Worm (Caenorhabditis elegans) whole organism, L1 larva: ENCODE results near the gene Y70G10A.4.

ENCODE experiments used
- aha-1 ChIP-seq: fragments of 150-350 bp; optimal IDR thresholded peaks from 2 replicates; lab custom pipeline; 2014; ENCODE audit warnings: missing biosample characterization, missing genetic modification characterization
- alr-1 ChIP-seq: fragments of 200-800 bp; sonication (Bioruptor generic); optimal IDR thresholded peaks from 2 replicates; lab custom pipeline; 2018; ENCODE audit warnings: borderline replicate concordance, mild to moderate bottlenecking, missing genetic modification characterization, missing compliant biosample characterization
- blmp-1 ChIP-seq: fragments of 150-350 bp; optimal IDR thresholded peaks from 2 replicates; lab custom pipeline; 2014; ENCODE audit warnings: missing biosample characterization, missing genetic modification characterization
- ceh-63 ChIP-seq: fragments of 200-800 bp; sonication (Bioruptor generic); optimal IDR thresholded peaks from 2 replicates; lab custom pipeline; 2018; ENCODE audit warnings: mild to moderate bottlenecking, missing genetic modification characterization, missing compliant biosample characterization
- ceh-8 ChIP-seq: fragments of 200-800 bp; sonication (Bioruptor generic); optimal IDR thresholded peaks from 2 replicates; lab custom pipeline; 2018; ENCODE audit warnings: mild to moderate bottlenecking, missing genetic modification characterization, moderate library complexity, missing compliant biosample characterization
- ceh-82 ChIP-seq, 3 experiments: fragments of 150-350 bp in 1 of 3; sonication (generic microtip) in 2 of 3; optimal IDR thresholded peaks; 2 replicates each; lab custom pipeline; 2014 to 2017; ENCODE audit warnings: missing biosample characterization in 3 of 3, missing genetic modification characterization in 3 of 3
- ceh-88 ChIP-seq: fragments of 200-800 bp; sonication (Bioruptor generic); IDR thresholded peaks from 2 replicates; pipeline ENCODE4 v1.3.6; 2022; ENCODE audit warnings: missing genetic modification characterization, missing compliant biosample characterization
- ceh-90 ChIP-seq: sonication (generic microtip); optimal IDR thresholded peaks from 2 replicates; lab custom pipeline; 2016; ENCODE audit warnings: missing genetic modification characterization, missing compliant biosample characterization
- ces-1 ChIP-seq: fragments of 150-350 bp; optimal IDR thresholded peaks from 2 replicates; lab custom pipeline; 2014; ENCODE audit warnings: missing biosample characterization, missing genetic modification reagents, missing genetic modification characterization
- dpl-1 ChIP-seq, 3 experiments: fragments of 150-350 bp in 2 of 3; sonication (generic microtip) in 1 of 3; optimal IDR thresholded peaks; 2 replicates each; lab custom pipeline; 2014 to 2017; ENCODE audit warnings: missing biosample characterization in 3 of 3, missing genetic modification characterization in 3 of 3, missing genetic modification reagents in 3 of 3
- efl-1 ChIP-seq, 4 experiments: fragments of 150-350 bp; optimal IDR thresholded peaks in 3 of 4; peaks in 1 of 4; 1 replicate in 1 of 4; 2 replicates in 3 of 4; lab custom pipeline; 2014; ENCODE audit warnings: missing biosample characterization in 2 of 4, missing genetic modification characterization in 2 of 4, missing genetic modification reagents in 2 of 4
- egl-27 ChIP-seq, 2 experiments: fragments of 150-350 bp in 1 of 2; sonication (generic microtip); optimal IDR thresholded peaks; 3 replicates each; lab custom pipeline; 2017 to 2018; ENCODE audit warnings: missing biosample characterization in 2 of 2, missing genetic modification characterization in 2 of 2, missing genetic modification reagents in 2 of 2
- elt-3 ChIP-seq, 6 experiments: fragments of 150-350 bp in 1 of 6; sonication (generic microtip); optimal IDR thresholded peaks; 2 replicates each; lab custom pipeline; 2017 to 2018; ENCODE audit warnings: missing biosample characterization in 6 of 6, missing genetic modification characterization in 6 of 6, inconsistent platforms in 1 of 6
- ets-5 ChIP-seq: fragments of 200-800 bp; sonication (Bioruptor generic); IDR thresholded peaks from 2 replicates; pipeline ENCODE4 v1.3.6; 2022; ENCODE audit warnings: missing genetic modification characterization, missing compliant biosample characterization
- fkh-8 ChIP-seq: sonication (generic microtip); optimal IDR thresholded peaks from 2 replicates; lab custom pipeline; 2016; ENCODE audit warnings: mild to moderate bottlenecking, missing genetic modification characterization, missing compliant biosample characterization
- grh-1 ChIP-seq: fragments of 200-800 bp; sonication (Bioruptor generic); IDR thresholded peaks from 2 replicates; pipeline ENCODE4 v1.3.6; 2022; ENCODE audit warnings: missing genetic modification reagents, missing genetic modification characterization, missing compliant biosample characterization
- hlh-4 ChIP-seq: sonication (generic microtip); optimal IDR thresholded peaks from 2 replicates; lab custom pipeline; 2016; ENCODE audit warnings: mild to moderate bottlenecking, missing genetic modification characterization, missing compliant biosample characterization
- hpl-2 ChIP-seq: fragments of 150-350 bp; optimal IDR thresholded peaks from 2 replicates; lab custom pipeline; 2014; ENCODE audit warnings: missing biosample characterization, missing genetic modification reagents, missing genetic modification characterization
- irx-1 ChIP-seq: sonication (generic microtip); optimal IDR thresholded peaks from 2 replicates; lab custom pipeline; 2016; ENCODE audit warnings: missing genetic modification characterization, missing compliant biosample characterization
- isw-1 ChIP-seq: fragments of 200-800 bp; sonication (Bioruptor generic); IDR thresholded peaks from 2 replicates; pipeline ENCODE4 v1.3.6; 2022; ENCODE audit warnings: missing genetic modification characterization, missing compliant biosample characterization
- jun-1 ChIP-seq: fragments of 150-350 bp; optimal IDR thresholded peaks from 2 replicates; lab custom pipeline; 2014; ENCODE audit warnings: missing biosample characterization, missing genetic modification reagents, missing genetic modification characterization
- lin-14 ChIP-seq: fragments of 200-800 bp; sonication (Bioruptor generic); optimal IDR thresholded peaks from 2 replicates; lab custom pipeline; 2018; ENCODE audit warnings: mild to moderate bottlenecking, missing genetic modification characterization, moderate library complexity, missing compliant biosample characterization
- lin-39 ChIP-seq: fragments of 150-350 bp; optimal IDR thresholded peaks from 2 replicates; lab custom pipeline; 2014; ENCODE audit warnings: missing biosample characterization, missing genetic modification reagents, missing genetic modification characterization
- lsy-2 ChIP-seq, 2 experiments: fragments of 150-350 bp; optimal IDR thresholded peaks; 2 replicates each; lab custom pipeline; 2014; ENCODE audit warnings: missing biosample characterization in 2 of 2, missing genetic modification characterization in 2 of 2
- mdl-1 ChIP-seq, 2 experiments: fragments of 150-350 bp; optimal IDR thresholded peaks; 2 replicates each; lab custom pipeline; 2014 to 2017; ENCODE audit warnings: missing biosample characterization in 2 of 2, missing genetic modification characterization in 2 of 2, inconsistent platforms in 1 of 2
- mef-2 ChIP-seq: fragments of 150-350 bp; optimal IDR thresholded peaks from 2 replicates; lab custom pipeline; 2014; ENCODE audit warnings: missing biosample characterization, missing genetic modification characterization
- mep-1 ChIP-seq: fragments of 150-350 bp; optimal IDR thresholded peaks from 2 replicates; lab custom pipeline; 2014; ENCODE audit warnings: missing biosample characterization, missing genetic modification characterization
- nhr-12 ChIP-seq: sonication (generic microtip); optimal IDR thresholded peaks from 2 replicates; lab custom pipeline; 2017; ENCODE audit warnings: missing biosample characterization, missing genetic modification characterization
- nhr-19 ChIP-seq: fragments of 200-800 bp; sonication (Bioruptor generic); conservative IDR thresholded peaks from 2 replicates; pipeline ENCODE4 v1.3.6; 2022; ENCODE audit warnings: missing genetic modification characterization, missing compliant biosample characterization
- nhr-237 ChIP-seq: fragments of 150-350 bp; optimal IDR thresholded peaks from 2 replicates; lab custom pipeline; 2014; ENCODE audit warnings: missing biosample characterization, missing genetic modification characterization
- nhr-71 ChIP-seq: sonication (generic microtip); optimal IDR thresholded peaks from 2 replicates; lab custom pipeline; 2016; ENCODE audit warnings: mild to moderate bottlenecking, missing genetic modification characterization, moderate library complexity, missing compliant biosample characterization
- nhr-76 ChIP-seq: sonication (generic microtip); optimal IDR thresholded peaks from 2 replicates; lab custom pipeline; 2017; ENCODE audit warnings: missing biosample characterization, missing genetic modification characterization
- nhr-84 ChIP-seq: sonication (generic microtip); optimal IDR thresholded peaks from 2 replicates; lab custom pipeline; 2017; ENCODE audit warnings: missing biosample characterization, missing genetic modification characterization
- pax-3 ChIP-seq: fragments of 200-800 bp; sonication (Bioruptor generic); optimal IDR thresholded peaks from 2 replicates; lab custom pipeline; 2018; ENCODE audit warnings: mild to moderate bottlenecking, missing genetic modification characterization, moderate library complexity, missing compliant biosample characterization
- rnt-1 ChIP-seq: sonication (generic microtip); optimal IDR thresholded peaks from 2 replicates; lab custom pipeline; 2016; ENCODE audit warnings: mild to moderate bottlenecking, missing genetic modification characterization, moderate library complexity, missing compliant biosample characterization
- skn-1 ChIP-seq: fragments of 150-350 bp; optimal IDR thresholded peaks from 2 replicates; lab custom pipeline; 2014; ENCODE audit warnings: missing biosample characterization, missing genetic modification characterization
- snpc-4 ChIP-seq: fragments of 150-350 bp; optimal IDR thresholded peaks from 2 replicates; lab custom pipeline; 2014; ENCODE audit warnings: missing biosample characterization, missing genetic modification characterization
- sox-4 ChIP-seq: sonication (generic microtip); optimal IDR thresholded peaks from 2 replicates; lab custom pipeline; 2016; ENCODE audit warnings: missing genetic modification characterization, missing compliant biosample characterization
- sup-37 ChIP-seq: fragments of 200-800 bp; sonication (Bioruptor generic); optimal IDR thresholded peaks from 2 replicates; lab custom pipeline; 2018; ENCODE audit warnings: mild to moderate bottlenecking, missing genetic modification characterization, missing compliant biosample characterization
- tlp-1 ChIP-seq: fragments of 150-350 bp; optimal IDR thresholded peaks from 2 replicates; lab custom pipeline; 2014; ENCODE audit warnings: missing biosample characterization, missing genetic modification characterization
- unc-30 ChIP-seq: sonication (generic microtip); optimal IDR thresholded peaks from 2 replicates; lab custom pipeline; 2017; ENCODE audit warnings: missing biosample characterization, missing genetic modification characterization
- unc-62 ChIP-seq: fragments of 150-350 bp; optimal IDR thresholded peaks from 2 replicates; lab custom pipeline; 2014; ENCODE audit warnings: missing biosample characterization, missing genetic modification reagents, missing genetic modification characterization
- unc-86 ChIP-seq: sonication (generic microtip); optimal IDR thresholded peaks from 2 replicates; lab custom pipeline; 2016; ENCODE audit warnings: missing genetic modification characterization, missing compliant biosample characterization
- xbp-1 ChIP-seq: sonication (generic microtip); optimal IDR thresholded peaks from 2 replicates; lab custom pipeline; 2016; ENCODE audit warnings: missing genetic modification characterization, missing compliant biosample characterization
- zag-1 ChIP-seq: fragments of 150-350 bp; optimal IDR thresholded peaks from 2 replicates; lab custom pipeline; 2014; ENCODE audit warnings: missing biosample characterization, missing genetic modification characterization
- zip-4 ChIP-seq: fragments of 200-800 bp; sonication (Bioruptor generic); optimal IDR thresholded peaks from 2 replicates; lab custom pipeline; 2018; ENCODE audit warnings: mild to moderate bottlenecking, missing genetic modification characterization, moderate library complexity, missing compliant biosample characterization
- ztf-11 ChIP-seq, 2 experiments: sonication (generic microtip); optimal IDR thresholded peaks; 2 replicates each; lab custom pipeline; 2016 to 2017; ENCODE audit warnings: missing genetic modification characterization in 2 of 2, missing biosample characterization in 1 of 2, missing compliant biosample characterization in 1 of 2
- ztf-4 ChIP-seq: fragments of 150-350 bp; optimal IDR thresholded peaks from 2 replicates; lab custom pipeline; 2014; ENCODE audit warnings: missing biosample characterization, missing genetic modification characterization

Y70G10A.4 gene

ce11 chrIII:10216585-10217278 lies 5.2 kb upstream of the Y70G10A.4 start, which contains the start of gene cts-1 (continued):
- TF ChIP-seq mep-1 (tag; lab: Kevin White, UChicago) = peak; percentile 81
- no peak for TF ChIP-seq ets-5 (GFP tag; lab: Robert Waterston, UW)
- no peak for TF ChIP-seq ceh-90 (tag; lab: Kevin White, UChicago)
- no peak for TF ChIP-seq sup-37 (GFP tag; lab: Kevin White, UChicago)
- peak; percentile 30 for TF ChIP-seq nhr-76 (tag; lab: Kevin White, UChicago)
- no peak for TF ChIP-seq ces-1
- no peak for TF ChIP-seq nhr-12 (tag; lab: Kevin White, UChicago)
- TF ChIP-seq xbp-1 (tag; lab: Kevin White, UChicago) = peak; percentile 74
- TF ChIP-seq unc-30 = no peak
- TF ChIP-seq irx-1 (tag; lab: Kevin White, UChicago) = peak; percentile 59
- no peak for TF ChIP-seq sox-4 (tag; lab: Kevin White, UChicago)
- peak; percentile 77 for TF ChIP-seq hpl-2 (GFP tag; lab: Kevin White, UChicago)
- peak; percentile 78 to 95 for TF ChIP-seq lsy-2 (tag; optimal IDR thresholded peaks at IDR 0.05; lab: Kevin White, UChicago)
- no peak for TF ChIP-seq unc-86
- no peak for TF ChIP-seq ceh-8 (GFP tag; lab: Kevin White, UChicago)
- TF ChIP-seq dpl-1 (GFP tag; optimal IDR thresholded peaks at IDR 0.05; lab: Kevin White, UChicago) = peak; percentile 41 to 60 (median 53)
- no peak for TF ChIP-seq isw-1 (GFP tag; lab: Robert Waterston, UW)
- no peak for TF ChIP-seq lin-39 (tag; lab: Kevin White, UChicago)
- TF ChIP-seq egl-27 (tag; optimal IDR thresholded peaks at IDR 0.05; lab: Kevin White, UChicago) = peak in 1 of 2 experiments; percentile 24
- peak; percentile 87 for TF ChIP-seq blmp-1 (tag; lab: Kevin White, UChicago)
- TF ChIP-seq zag-1 (tag; lab: Kevin White, UChicago) = no peak
- peak; percentile 85 for TF ChIP-seq rnt-1 (tag; lab: Kevin White, UChicago)
- peak; percentile 92 for TF ChIP-seq nhr-71
- TF ChIP-seq ceh-82 (tag; optimal IDR thresholded peaks at IDR 0.05; lab: Kevin White, UChicago) = peak in 2 of 3 experiments; percentile 35 to 83
- TF ChIP-seq pax-3 (tag; lab: Kevin White, UChicago) = peak; percentile 25
- TF ChIP-seq fkh-8 (tag; lab: Kevin White, UChicago) = peak; percentile 79
- TF ChIP-seq ceh-88 (GFP tag; lab: Robert Waterston, UW) = no peak
- TF ChIP-seq lin-14 (GFP tag; lab: Kevin White, UChicago) = peak; percentile 97
- no peak for TF ChIP-seq ztf-11 (tag; optimal IDR thresholded peaks at IDR 0.05; lab: Kevin White, UChicago)
- TF ChIP-seq nhr-237 (tag; lab: Kevin White, UChicago) = peak; percentile 12
- peak; percentile 28 to 94 for TF ChIP-seq mdl-1 (tag; optimal IDR thresholded peaks at IDR 0.05; lab: Kevin White, UChicago)
- TF ChIP-seq nhr-84 (tag; lab: Kevin White, UChicago) = no peak
- TF ChIP-seq jun-1 = no peak
- peak; percentile 14 for TF ChIP-seq zip-4 (GFP tag; lab: Kevin White, UChicago)
- TF ChIP-seq skn-1 (tag; lab: Kevin White, UChicago) = peak; percentile 75
- no peak for TF ChIP-seq ceh-63
- peak; percentile 30 for TF ChIP-seq snpc-4

DNA sequence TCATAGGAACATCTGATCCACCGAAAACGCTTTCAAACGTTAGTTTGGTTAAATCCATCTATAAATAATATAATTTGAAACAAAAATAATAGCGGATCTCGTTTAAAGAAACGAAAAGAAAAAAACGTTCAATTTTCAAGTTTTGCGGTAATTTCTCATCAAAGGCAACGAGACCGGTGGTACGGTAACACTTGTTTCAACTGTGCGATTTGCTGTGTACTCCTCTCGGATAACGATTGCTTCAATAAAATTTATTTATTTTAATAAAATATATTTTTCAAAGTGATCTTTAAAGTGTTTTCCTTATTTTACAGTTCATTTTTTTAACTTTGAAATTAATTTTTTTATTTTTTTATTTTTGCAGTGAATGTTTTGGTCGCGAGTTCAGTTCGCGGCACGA lies 3.4 kb upstream of the Y70G10A.4 start, which contains the start of the genes rde-4 and cox-14:
TSS of gene rde-4 (minus strand) at position 60 of the 400 bp plus-strand sequence.
TSS of gene cox-14 (plus strand) at position 356 of the 400 bp plus-strand sequence.
- TF ChIP-seq sup-37 (GFP tag; lab: Kevin White, UChicago) (no peak), dpl-1 (GFP tag; optimal IDR thresholded peaks at IDR 0.05; lab: Kevin White, UChicago) (peak; percentile 84 to 93 (median 87)), irx-1 (tag; lab: Kevin White, UChicago) (peak; percentile 66), skn-1 (tag; lab: Kevin White, UChicago) (peak; percentile 92), efl-1 (optimal IDR thresholded peaks at IDR 0.05; lab: Kevin White, UChicago) (peak; percentile 82 to 90), efl-1 (GFP tag; optimal IDR thresholded peaks at IDR 0.05 in 1 of 2; lab: Kevin White, UChicago) (peak; percentile 90 to 98), hpl-2 (GFP tag; lab: Kevin White, UChicago) (no peak), unc-86 (peak; percentile 60), lsy-2 (tag; optimal IDR thresholded peaks at IDR 0.05; lab: Kevin White, UChicago) (peak; percentile 99), tlp-1 (tag; lab: Kevin White, UChicago) (no peak), nhr-19 (GFP tag; lab: Robert Waterston, UW) (no peak), alr-1 (tag; lab: Kevin White, UChicago) (no peak), mef-2 (no peak), unc-62 (GFP tag; lab: Kevin White, UChicago) (no peak), elt-3 (tag; optimal IDR thresholded peaks at IDR 0.05; lab: Kevin White, UChicago) (peak in 2 of 6 experiments; percentile 59 to 81), grh-1 (GFP tag; lab: Robert Waterston, UW) (no peak), pax-3 (tag; lab: Kevin White, UChicago) (peak; percentile 16), lin-14 (GFP tag; lab: Kevin White, UChicago) (no peak), nhr-12 (tag; lab: Kevin White, UChicago) (no peak), ztf-4 (tag; lab: Kevin White, UChicago) (peak; percentile 40), mdl-1 (tag; optimal IDR thresholded peaks at IDR 0.05; lab: Kevin White, UChicago) (peak in 1 of 2 experiments; percentile 76), hlh-4 (tag; lab: Kevin White, UChicago) (no peak), jun-1 (peak; percentile 50), ceh-63 (no peak), zag-1 (tag; lab: Kevin White, UChicago) (no peak), aha-1 (tag; lab: Kevin White, UChicago) (no peak)
